Worm (Caenorhabditis elegans) whole organism, midembryonic: ENCODE results near the gene Y69E1A.8.

Source experiments
- T22C8.4 ChIP-seq: fragments of 200-800 bp; sonication (Bioruptor generic); IDR thresholded peaks from 2 replicates; pipeline ENCODE4 v1.3.6; 2022; ENCODE audit warnings: missing genetic modification characterization, missing compliant biosample characterization
- ztf-23 ChIP-seq: fragments of 200-800 bp; sonication (Bioruptor generic); IDR thresholded peaks from 2 replicates; pipeline ENCODE4 v1.3.6; 2022; ENCODE audit warnings: missing genetic modification reagents, missing genetic modification characterization, missing compliant biosample characterization

DNA sequence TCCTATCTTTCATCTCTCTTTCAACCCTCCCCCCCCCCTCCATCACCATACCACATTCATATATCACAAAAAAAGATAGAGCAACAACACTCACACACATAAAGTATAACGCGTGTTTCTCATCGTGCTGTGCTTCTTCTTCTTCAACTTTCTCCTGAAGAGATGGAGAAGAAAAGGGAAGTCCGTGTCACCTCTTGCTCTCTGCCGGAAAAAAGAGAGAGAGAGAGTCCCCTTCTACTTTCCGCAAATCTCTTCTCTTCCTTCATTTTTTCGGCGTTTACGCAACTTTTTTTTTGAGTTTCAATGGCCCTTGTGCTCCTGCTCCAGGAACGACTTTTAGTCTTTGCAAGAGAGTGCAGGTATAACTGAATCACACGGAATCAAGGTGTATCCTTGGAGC lies 13.3 kb downstream of the Y69E1A.8 start:
- TF ChIP-seq T22C8.4 (GFP tag; lab: Robert Waterston, UW), result no peak
- no peak for TF ChIP-seq ztf-23 (GFP tag; lab: Robert Waterston, UW)
